Fruit fly (Drosophila melanogaster) whole organism, embryonic: Measurements from ENCODE around the gene Dsor1.

ENCODE experiments used
- Aef1 ChIP-seq: fragments of 200-800 bp; sonication (Bioruptor generic); IDR thresholded peaks from 3 replicates; pipeline ENCODE4 v1.3.6; 2022; ENCODE audit warnings: missing biosample characterization, missing genetic modification characterization
- Atf6 ChIP-seq: fragments of 200-800 bp; sonication (Bioruptor generic); IDR thresholded peaks from 2 replicates; pipeline ENCODE4 v1.3.6; 2022; ENCODE audit warnings: missing biosample characterization, missing genetic modification characterization
- B-H1 ChIP-seq: fragments of 200-800 bp; sonication (Bioruptor generic); IDR thresholded peaks from 3 replicates; pipeline ENCODE4 v1.3.6; 2022; ENCODE audit warnings: missing biosample characterization, missing genetic modification characterization
- Blimp-1 ChIP-seq: fragments of 200-800 bp; sonication (Bioruptor generic); optimal IDR thresholded peaks from 3 replicates; lab custom pipeline; 2018; ENCODE audit warnings: missing biosample characterization, missing genetic modification characterization, mild to moderate bottlenecking, moderate library complexity, missing genetic modification reagents
- CG10274 ChIP-seq: fragments of 200-800 bp; sonication (Bioruptor generic); optimal IDR thresholded peaks from 3 replicates; lab custom pipeline; 2017; ENCODE audit warnings: missing biosample characterization, mild to moderate bottlenecking, missing genetic modification characterization
- CG13775 ChIP-seq: fragments of 200-800 bp; sonication (Bioruptor generic); optimal IDR thresholded peaks from 3 replicates; lab custom pipeline; 2017; ENCODE audit warnings: missing biosample characterization, mild to moderate bottlenecking, missing genetic modification characterization
- CG14710 ChIP-seq: fragments of 200-800 bp; sonication (Bioruptor generic); optimal IDR thresholded peaks from 3 replicates; lab custom pipeline; 2019; ENCODE audit warnings: missing biosample characterization, mild to moderate bottlenecking, missing genetic modification characterization, moderate library complexity
- CG15601 ChIP-seq: fragments of 200-800 bp; sonication (Bioruptor generic); optimal IDR thresholded peaks from 3 replicates; lab custom pipeline; 2019; ENCODE audit warnings: missing biosample characterization, mild to moderate bottlenecking, missing genetic modification characterization, moderate library complexity
- CG16815 ChIP-seq: fragments of 200-800 bp; sonication (Bioruptor generic); optimal IDR thresholded peaks from 3 replicates; lab custom pipeline; 2017; ENCODE audit warnings: missing biosample characterization, mild to moderate bottlenecking, missing genetic modification characterization
- CG17328 ChIP-seq: fragments of 200-800 bp; sonication (Bioruptor generic); IDR thresholded peaks from 2 replicates; pipeline ENCODE4 v1.3.6; 2022; ENCODE audit warnings: missing biosample characterization, missing genetic modification characterization
- CG17912 ChIP-seq: fragments of 200-800 bp; sonication (Bioruptor generic); optimal IDR thresholded peaks from 2 replicates; lab custom pipeline; 2018; ENCODE audit warnings: missing biosample characterization, mild to moderate bottlenecking, missing genetic modification characterization
- CG30431 ChIP-seq: fragments of 200-800 bp; sonication (Bioruptor generic); optimal IDR thresholded peaks from 2 replicates; lab custom pipeline; 2017; ENCODE audit warnings: missing biosample characterization, missing genetic modification characterization
- CG31365 ChIP-seq: fragments of 200-800 bp; sonication (Bioruptor generic); optimal IDR thresholded peaks from 2 replicates; lab custom pipeline; 2018; ENCODE audit warnings: missing biosample characterization, mild to moderate bottlenecking, missing genetic modification characterization
- CG34422 ChIP-seq: fragments of 200-800 bp; sonication (Bioruptor generic); IDR thresholded peaks from 3 replicates; pipeline ENCODE4 v1.3.6; 2022; ENCODE audit warnings: missing biosample characterization, missing genetic modification characterization
- CG3726 ChIP-seq: fragments of 200-800 bp; sonication (Bioruptor generic); IDR thresholded peaks from 3 replicates; pipeline ENCODE4, ENCODE4 v1.3.6; 2022; ENCODE audit warnings: missing biosample characterization, missing genetic modification characterization
- CG3847 ChIP-seq: fragments of 200-800 bp; sonication (Bioruptor generic); IDR thresholded peaks from 2 replicates; pipeline ENCODE4 v1.3.6; 2022; ENCODE audit warnings: missing biosample characterization, missing genetic modification characterization
- CG4424 ChIP-seq: fragments of 200-800 bp; sonication (Bioruptor generic); optimal IDR thresholded peaks from 3 replicates; lab custom pipeline; 2016; ENCODE audit warnings: missing biosample characterization, missing genetic modification characterization
- CG4820 ChIP-seq: fragments of 200-800 bp; sonication (Bioruptor generic); optimal IDR thresholded peaks from 3 replicates; lab custom pipeline; 2016; ENCODE audit warnings: missing biosample characterization, missing genetic modification characterization
- CG5953 ChIP-seq: fragments of 200-800 bp; sonication (Bioruptor generic); IDR thresholded peaks from 2 replicates; pipeline ENCODE4 v1.3.6; 2022; ENCODE audit warnings: missing biosample characterization, missing genetic modification characterization
- CG7271 ChIP-seq: fragments of 200-800 bp; sonication (Bioruptor generic); optimal IDR thresholded peaks from 2 replicates; lab custom pipeline; 2018; ENCODE audit warnings: missing biosample characterization, mild to moderate bottlenecking, missing genetic modification characterization, moderate library complexity
- CG7786 ChIP-seq: fragments of 200-800 bp; sonication (Bioruptor generic); optimal IDR thresholded peaks from 2 replicates; lab custom pipeline; 2016; ENCODE audit warnings: missing biosample characterization, missing genetic modification characterization
- CG8359 ChIP-seq: fragments of 200-800 bp; sonication (Bioruptor generic); optimal IDR thresholded peaks from 2 replicates; lab custom pipeline; 2017; ENCODE audit warnings: missing biosample characterization, mild to moderate bottlenecking, missing genetic modification characterization, borderline replicate concordance
- CG9876 ChIP-seq: fragments of 200-800 bp; sonication (Bioruptor generic); optimal IDR thresholded peaks from 2 replicates; lab custom pipeline; 2016; ENCODE audit warnings: missing biosample characterization, missing genetic modification characterization
- Dip2 ChIP-seq: fragments of 200-800 bp; sonication (Bioruptor generic); IDR thresholded peaks from 2 replicates; pipeline ENCODE4 v1.3.6; 2022; ENCODE audit warnings: missing biosample characterization, missing genetic modification characterization
- GATAe ChIP-seq: fragments of 200-800 bp; sonication (Bioruptor generic); conservative IDR thresholded peaks from 2 replicates; pipeline ENCODE4 v1.3.6; 2022; ENCODE audit warnings: missing biosample characterization, missing genetic modification characterization
- HmgZ ChIP-seq: fragments of 200-800 bp; sonication (Bioruptor generic); optimal IDR thresholded peaks from 2 replicates; lab custom pipeline; 2018; ENCODE audit warnings: missing biosample characterization, mild to moderate bottlenecking, missing genetic modification characterization
- Hr3 ChIP-seq: fragments of 200-800 bp; sonication (Bioruptor generic); optimal IDR thresholded peaks from 3 replicates; lab custom pipeline; 2016; ENCODE audit warnings: missing biosample characterization, missing genetic modification characterization
- Jarid2 ChIP-seq: fragments of 200-800 bp; sonication (Bioruptor generic); optimal IDR thresholded peaks from 3 replicates; lab custom pipeline; 2017; ENCODE audit warnings: mild to moderate bottlenecking, missing biosample characterization, missing genetic modification reagents, missing genetic modification characterization
- Lpt ChIP-seq: fragments of >200 bp; optimal IDR thresholded peaks from 2 replicates; lab custom pipeline; 2018; ENCODE audit warnings: missing biosample characterization, missing genetic modification characterization
- MESR4 ChIP-seq: fragments of 200-800 bp; sonication (Bioruptor generic); optimal IDR thresholded peaks from 2 replicates; lab custom pipeline; 2018; ENCODE audit warnings: missing biosample characterization, mild to moderate bottlenecking, missing genetic modification characterization, moderate library complexity
- Mad ChIP-seq: fragments of 200-800 bp; sonication (Bioruptor generic); optimal IDR thresholded peaks from 2 replicates; lab custom pipeline; 2016; ENCODE audit warnings: missing biosample characterization, missing genetic modification characterization
- NC2β ChIP-seq: fragments of 200-800 bp; sonication (Bioruptor generic); optimal IDR thresholded peaks from 2 replicates; lab custom pipeline; 2016; ENCODE audit warnings: missing biosample characterization, missing genetic modification characterization
- Optix ChIP-seq: fragments of 200-800 bp; sonication (Bioruptor generic); IDR thresholded peaks from 3 replicates; pipeline ENCODE4 v1.3.6; 2022; ENCODE audit warnings: missing biosample characterization, missing genetic modification characterization
- Ptx1 ChIP-seq: fragments of 200-800 bp; sonication (Bioruptor generic); IDR thresholded peaks from 2 replicates; pipeline ENCODE4 v1.3.6; 2022; ENCODE audit warnings: missing biosample characterization, missing genetic modification characterization
- Six4 ChIP-seq: fragments of 200-800 bp; sonication (Bioruptor generic); optimal IDR thresholded peaks from 2 replicates; lab custom pipeline; 2016; ENCODE audit warnings: missing biosample characterization, missing genetic modification characterization
- Sox102F ChIP-seq: fragments of 200-800 bp; sonication (Bioruptor generic); optimal IDR thresholded peaks from 2 replicates; lab custom pipeline; 2018; ENCODE audit warnings: missing biosample characterization, mild to moderate bottlenecking, missing genetic modification characterization, moderate library complexity
- br ChIP-seq: fragments of >200 bp; optimal IDR thresholded peaks from 2 replicates; lab custom pipeline; 2017
- dmrt11E ChIP-seq: fragments of 200-800 bp; sonication (Bioruptor generic); optimal IDR thresholded peaks from 3 replicates; lab custom pipeline; 2018; ENCODE audit warnings: missing biosample characterization, mild to moderate bottlenecking, missing genetic modification characterization, moderate library complexity
- dpn ChIP-seq, 2 experiments: fragments of 200-800 bp; sonication (Bioruptor generic); optimal IDR thresholded peaks; 3 replicates each; lab custom pipeline; 2016; ENCODE audit warnings: missing biosample characterization in 2 of 2, missing genetic modification characterization in 2 of 2
- eve ChIP-seq, 2 experiments: fragments of >200 bp; optimal IDR thresholded peaks; 2 replicates each; lab custom pipeline; 2017; ENCODE audit warnings: missing biosample characterization in 2 of 2, missing genetic modification characterization in 2 of 2
- gcm ChIP-seq: fragments of 200-800 bp; sonication (Bioruptor generic); optimal IDR thresholded peaks from 2 replicates; lab custom pipeline; 2019; ENCODE audit warnings: missing biosample characterization, mild to moderate bottlenecking, missing genetic modification characterization, moderate library complexity
- hbn ChIP-seq: fragments of 200-800 bp; sonication (Bioruptor generic); IDR thresholded peaks from 2 replicates; pipeline ENCODE4 v1.3.6; 2022; ENCODE audit warnings: missing biosample characterization, missing genetic modification characterization; ENCODE audit not compliant: partially characterized antibody
- ken ChIP-seq: fragments of 200-800 bp; sonication (Bioruptor generic); IDR thresholded peaks from 3 replicates; pipeline ENCODE4 v1.3.6; 2022; ENCODE audit warnings: missing biosample characterization, missing genetic modification characterization
- mld ChIP-seq: fragments of 200-800 bp; sonication (Bioruptor generic); IDR thresholded peaks from 3 replicates; pipeline ENCODE4 v1.3.6; 2022; ENCODE audit warnings: missing biosample characterization, missing genetic modification characterization; ENCODE audit not compliant: partially characterized antibody
- nmo ChIP-seq: fragments of 200-800 bp; sonication (Bioruptor generic); optimal IDR thresholded peaks from 2 replicates; lab custom pipeline; 2018; ENCODE audit warnings: missing biosample characterization, mild to moderate bottlenecking, missing genetic modification characterization, moderate library complexity
- pan ChIP-seq, 4 experiments: fragments of >200 bp in 3 of 4; fragments of 200-800 bp in 1 of 4; sonication (Bioruptor generic) in 1 of 4; optimal IDR thresholded peaks in 3 of 4; IDR thresholded peaks in 1 of 4; 2 replicates each; pipeline versions ENCODE4 v1.3.6 to Lab custom; 2017 to 2022; ENCODE audit warnings: missing biosample characterization in 2 of 4, missing genetic modification characterization in 2 of 4, mixed read lengths in 1 of 4
- pnt ChIP-seq: fragments of 200-800 bp; sonication (Bioruptor generic); optimal IDR thresholded peaks from 3 replicates; lab custom pipeline; 2016; ENCODE audit warnings: missing biosample characterization, missing genetic modification characterization
- slbo ChIP-seq: fragments of 200-800 bp; sonication (Bioruptor generic); IDR thresholded peaks from 2 replicates; pipeline ENCODE4 v1.3.6; 2022; ENCODE audit warnings: missing biosample characterization, missing genetic modification characterization
- ssp ChIP-seq: fragments of 200-800 bp; sonication (Bioruptor generic); IDR thresholded peaks from 2 replicates; pipeline ENCODE4 v1.3.6; 2022; ENCODE audit warnings: missing biosample characterization, missing genetic modification characterization
- trh ChIP-seq: fragments of 200-800 bp; sonication (Bioruptor generic); optimal IDR thresholded peaks from 2 replicates; lab custom pipeline; 2016; ENCODE audit warnings: missing biosample characterization, missing genetic modification characterization
- usp ChIP-seq: fragments of >200 bp; optimal IDR thresholded peaks from 2 replicates; lab custom pipeline; 2017; ENCODE audit warnings: missing biosample characterization, missing genetic modification characterization
- wor ChIP-seq: fragments of 200-800 bp; sonication (Bioruptor generic); IDR thresholded peaks from 2 replicates; pipeline ENCODE4 v1.3.6; 2022; ENCODE audit warnings: missing biosample characterization, missing genetic modification characterization

Dsor1 gene

DNA sequence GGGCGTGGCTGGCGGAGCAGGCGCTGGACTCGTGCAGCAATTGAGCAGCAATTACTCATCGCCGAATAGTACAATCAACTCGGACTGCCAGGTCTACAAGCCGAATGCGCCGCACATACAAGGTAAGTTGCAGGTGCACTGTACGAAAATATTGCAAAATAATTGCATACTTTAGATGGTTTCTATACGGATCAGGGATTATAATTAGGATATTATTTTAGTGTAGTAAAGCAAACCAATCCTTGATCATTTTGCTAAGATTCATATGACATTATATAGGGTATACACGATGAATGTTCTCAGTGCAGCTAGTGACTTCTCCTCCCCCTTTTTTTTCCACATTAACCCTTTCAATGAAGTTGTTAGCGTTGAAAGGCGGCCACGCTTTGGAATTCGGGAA lies 48.4 kb downstream of the Dsor1 start (continued):
- no peak for TF ChIP-seq dpn (GFP tag; optimal IDR thresholded peaks at IDR 0.05; lab: Kevin White, UChicago)
- TF ChIP-seq Aef1 (GFP tag; lab: Robert Waterston, UW), result no peak
- TF ChIP-seq CG34422 (GFP tag; lab: Robert Waterston, UW), result 0 out of 3 replicates have a peak, but pooled peaks have one; percentile 25
- TF ChIP-seq CG13775 (GFP tag; lab: Kevin White, UChicago), result peak; percentile 1
- no peak for TF ChIP-seq CG7786 (GFP tag; lab: Kevin White, UChicago)
- peak; percentile 37; the same call in 1 of the 3 replicates for TF ChIP-seq ken (GFP tag; lab: Robert Waterston, UW)
- no peak for TF ChIP-seq trh
- no peak for TF ChIP-seq NC2β (GFP tag; lab: Kevin White, UChicago)
- TF ChIP-seq Optix, result no peak
- no peak for TF ChIP-seq Hr3
- no peak for TF ChIP-seq CG5953 (GFP tag; lab: Robert Waterston, UW)
- no peak for TF ChIP-seq GATAe (GFP tag; lab: Robert Waterston, UW)
- TF ChIP-seq Dip2 (GFP tag; lab: Robert Waterston, UW), result no peak
- no peak for TF ChIP-seq br (lab: Kevin White, UChicago)
- peak; percentile 2 for TF ChIP-seq CG4820
- no peak for TF ChIP-seq usp (GFP tag; lab: Kevin White, UChicago)
- TF ChIP-seq CG15601, result peak; percentile 36
- 0 out of 2 replicates have a peak, but pooled peaks have one; percentile 23 for TF ChIP-seq ssp (GFP tag; lab: Robert Waterston, UW)
- no peak for TF ChIP-seq B-H1 (GFP tag; lab: Robert Waterston, UW)
- no peak for TF ChIP-seq Six4
- TF ChIP-seq CG30431 (GFP tag; lab: Kevin White, UChicago), result peak; percentile 14
- TF ChIP-seq hbn (GFP tag; lab: Robert Waterston, UW), result no peak
- TF ChIP-seq CG17912 (GFP tag; lab: Kevin White, UChicago), result no peak
- TF ChIP-seq gcm (GFP tag; lab: Kevin White, UChicago), result no peak
- no peak for TF ChIP-seq HmgZ (tag; lab: Kevin White, UChicago)
- no peak for TF ChIP-seq CG9876
- no peak for TF ChIP-seq MESR4 (GFP tag; lab: Kevin White, UChicago)
- peak; percentile 61 for TF ChIP-seq dmrt11E (tag; lab: Kevin White, UChicago)
- no peak for TF ChIP-seq Jarid2 (GFP tag; lab: Kevin White, UChicago)
- TF ChIP-seq CG3726, result no peak
- peak; percentile 19 for TF ChIP-seq CG16815 (GFP tag; lab: Kevin White, UChicago)
- TF ChIP-seq pnt (GFP tag; lab: Kevin White, UChicago), result peak; percentile 11
- TF ChIP-seq CG8359 (GFP tag; lab: Kevin White, UChicago), result no peak
- no peak for TF ChIP-seq pan (optimal IDR thresholded peaks at IDR 0.05; lab: Kevin White, UChicago)
- TF ChIP-seq pan (GFP tag; optimal IDR thresholded peaks at IDR 0.05 in 1 of 2, IDR thresholded peaks at IDR 0.05 in 1 of 2), result peak in 1 of 2 experiments; percentile 37
- TF ChIP-seq nmo (GFP tag; lab: Kevin White, UChicago), result peak; percentile 40
- TF ChIP-seq mld, result no peak
- peak; percentile 56; the same call in 1 of the 2 replicates for TF ChIP-seq CG17328 (GFP tag; lab: Robert Waterston, UW)
- peak; percentile 18 for TF ChIP-seq Sox102F (GFP tag; lab: Kevin White, UChicago)
- no peak for TF ChIP-seq eve (GFP tag; optimal IDR thresholded peaks at IDR 0.05; lab: Kevin White, UChicago)
- no peak for TF ChIP-seq slbo (GFP tag; lab: Robert Waterston, UW)
- peak; percentile 22; the same call in 1 of the 2 replicates for TF ChIP-seq Ptx1
- no peak for TF ChIP-seq Atf6 (GFP tag; lab: Robert Waterston, UW)
- no peak for TF ChIP-seq CG31365 (tag; lab: Kevin White, UChicago)
- TF ChIP-seq wor (GFP tag; lab: Robert Waterston, UW), result no peak
- peak; percentile 47 for TF ChIP-seq Blimp-1 (GFP tag; lab: Kevin White, UChicago)
- TF ChIP-seq CG4424 (GFP tag; lab: Kevin White, UChicago), result peak; percentile 33
- no peak for TF ChIP-seq CG3847
- no peak for TF ChIP-seq Lpt (GFP tag; lab: Kevin White, UChicago)
- no peak for TF ChIP-seq Mad (GFP tag; lab: Kevin White, UChicago)
- peak; percentile 35 for TF ChIP-seq CG14710
- TF ChIP-seq CG7271 (tag; lab: Kevin White, UChicago), result no peak
- TF ChIP-seq CG10274 (GFP tag; lab: Kevin White, UChicago), result no peak
